Worm (Caenorhabditis elegans) whole organism, L1 larva: ENCODE measurements around the gene rpl-32.

Source experiments
- C16A3.4 ChIP-seq: fragments of 150-350 bp; optimal IDR thresholded peaks from 2 replicates; lab custom pipeline; 2014; ENCODE audit warnings: missing biosample characterization, missing genetic modification characterization
- elt-3 ChIP-seq, 6 experiments: fragments of 150-350 bp in 1 of 6; sonication (generic microtip); optimal IDR thresholded peaks; 2 replicates each; lab custom pipeline; 2017 to 2018; ENCODE audit warnings: missing biosample characterization in 6 of 6, missing genetic modification characterization in 6 of 6, inconsistent platforms in 1 of 6
- nhr-237 ChIP-seq: fragments of 150-350 bp; optimal IDR thresholded peaks from 2 replicates; lab custom pipeline; 2014; ENCODE audit warnings: missing biosample characterization, missing genetic modification characterization
- rnt-1 ChIP-seq: sonication (generic microtip); optimal IDR thresholded peaks from 2 replicates; lab custom pipeline; 2016; ENCODE audit warnings: mild to moderate bottlenecking, missing genetic modification characterization, moderate library complexity, missing compliant biosample characterization
- sox-4 ChIP-seq: sonication (generic microtip); optimal IDR thresholded peaks from 2 replicates; lab custom pipeline; 2016; ENCODE audit warnings: missing genetic modification characterization, missing compliant biosample characterization
- zag-1 ChIP-seq: fragments of 150-350 bp; optimal IDR thresholded peaks from 2 replicates; lab custom pipeline; 2014; ENCODE audit warnings: missing biosample characterization, missing genetic modification characterization

DNA sequence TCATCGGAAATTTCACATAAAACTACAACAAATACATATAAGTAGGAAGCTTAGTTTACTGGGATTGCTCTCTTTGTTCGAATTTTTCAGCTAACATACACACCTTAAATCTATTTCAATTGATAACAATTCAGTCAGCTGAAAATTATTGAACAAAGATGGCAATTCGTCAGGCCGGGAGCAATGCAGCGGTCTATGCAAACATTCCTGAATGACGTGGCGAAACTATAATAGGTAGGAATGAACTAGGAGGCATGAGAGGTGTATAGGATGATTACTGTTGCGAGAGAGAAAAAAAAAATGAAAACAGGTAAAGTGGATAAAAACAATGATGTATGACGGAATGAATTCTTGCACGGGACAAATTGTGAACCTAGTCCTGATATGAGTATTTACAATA lies 14.8 kb downstream of the rpl-32 start:
- TF ChIP-seq zag-1 (tag; lab: Kevin White, UChicago) (no peak), rnt-1 (tag; lab: Kevin White, UChicago) (no peak), elt-3 (tag; optimal IDR thresholded peaks at IDR 0.05; lab: Kevin White, UChicago) (no peak), sox-4 (tag; lab: Kevin White, UChicago) (no peak), nhr-237 (no peak), C16A3.4 (no peak)
